Fruit fly (Drosophila melanogaster) whole organism, embryonic: ENCODE measurements around the gene CG42759.

Experiments used
- ATbp ChIP-seq: fragments of 200-800 bp; sonication (Bioruptor generic); optimal IDR thresholded peaks from 2 replicates; lab custom pipeline; 2017; ENCODE audit warnings: missing biosample characterization, mild to moderate bottlenecking, missing genetic modification characterization, missing genetic modification reagents
- Aef1 ChIP-seq: fragments of 200-800 bp; sonication (Bioruptor generic); IDR thresholded peaks from 3 replicates; pipeline ENCODE4 v1.3.6; 2022; ENCODE audit warnings: missing biosample characterization, missing genetic modification characterization
- B-H1 ChIP-seq: fragments of 200-800 bp; sonication (Bioruptor generic); IDR thresholded peaks from 3 replicates; pipeline ENCODE4 v1.3.6; 2022; ENCODE audit warnings: missing biosample characterization, missing genetic modification characterization
- CG10147 ChIP-seq: fragments of 200-800 bp; sonication (Bioruptor generic); optimal IDR thresholded peaks from 2 replicates; lab custom pipeline; 2019; ENCODE audit warnings: missing biosample characterization, mild to moderate bottlenecking, missing genetic modification characterization, moderate library complexity
- CG10979 ChIP-seq: fragments of 200-800 bp; sonication (Bioruptor generic); optimal IDR thresholded peaks from 2 replicates; lab custom pipeline; 2018; ENCODE audit warnings: missing biosample characterization, mild to moderate bottlenecking, missing genetic modification characterization, moderate library complexity
- CG11456 ChIP-seq: fragments of 200-800 bp; sonication (Bioruptor generic); IDR thresholded peaks from 3 replicates; pipeline ENCODE4 v1.3.6; 2022; ENCODE audit warnings: missing biosample characterization, missing genetic modification characterization
- CG11504 ChIP-seq: fragments of 200-800 bp; sonication (Bioruptor generic); optimal IDR thresholded peaks from 3 replicates; lab custom pipeline; 2019; ENCODE audit warnings: missing biosample characterization, mild to moderate bottlenecking, missing genetic modification characterization, moderate library complexity
- CG11560 ChIP-seq: fragments of 200-800 bp; sonication (Bioruptor generic); IDR thresholded peaks from 3 replicates; pipeline ENCODE4 v1.3.6; 2022; ENCODE audit warnings: missing biosample characterization, missing genetic modification characterization
- CG12769 ChIP-seq: fragments of 200-800 bp; sonication (Bioruptor generic); optimal IDR thresholded peaks from 2 replicates; lab custom pipeline; 2019; ENCODE audit warnings: missing biosample characterization, mild to moderate bottlenecking, missing genetic modification characterization, moderate library complexity
- CG17359 ChIP-seq: fragments of 200-800 bp; sonication (Bioruptor generic); optimal IDR thresholded peaks from 3 replicates; lab custom pipeline; 2018; ENCODE audit warnings: missing biosample characterization, mild to moderate bottlenecking, missing genetic modification characterization, moderate library complexity
- CG17802 ChIP-seq: fragments of 200-800 bp; sonication (Bioruptor generic); optimal IDR thresholded peaks from 2 replicates; lab custom pipeline; 2018; ENCODE audit warnings: missing biosample characterization, mild to moderate bottlenecking, missing genetic modification characterization, moderate library complexity
- CG2129 ChIP-seq: fragments of 200-800 bp; sonication (Bioruptor generic); IDR thresholded peaks from 2 replicates; pipeline ENCODE4 v1.3.6; 2022; ENCODE audit warnings: missing biosample characterization, missing genetic modification characterization; ENCODE audit not compliant: partially characterized antibody
- CG32767 ChIP-seq: fragments of 200-800 bp; sonication (Bioruptor generic); IDR thresholded peaks from 2 replicates; pipeline ENCODE4 v1.3.6; 2022; ENCODE audit warnings: missing biosample characterization, missing genetic modification characterization
- CG3726 ChIP-seq: fragments of 200-800 bp; sonication (Bioruptor generic); IDR thresholded peaks from 3 replicates; pipeline ENCODE4, ENCODE4 v1.3.6; 2022; ENCODE audit warnings: missing biosample characterization, missing genetic modification characterization
- CG4328 ChIP-seq: fragments of 200-800 bp; sonication (Bioruptor generic); optimal IDR thresholded peaks from 3 replicates; lab custom pipeline; 2017; ENCODE audit warnings: missing biosample characterization, missing genetic modification reagents, missing genetic modification characterization
- CG7372 ChIP-seq: fragments of 200-800 bp; sonication (Bioruptor generic); IDR thresholded peaks from 2 replicates; pipeline ENCODE4 v1.3.6; 2022; ENCODE audit warnings: missing biosample characterization, missing genetic modification characterization
- Dp ChIP-seq: fragments of 200-800 bp; sonication (Bioruptor generic); optimal IDR thresholded peaks from 2 replicates; lab custom pipeline; 2018; ENCODE audit warnings: missing biosample characterization, mild to moderate bottlenecking, missing genetic modification characterization, moderate library complexity
- Elba2 ChIP-seq: fragments of 200-800 bp; sonication (Bioruptor generic); optimal IDR thresholded peaks from 3 replicates; lab custom pipeline; 2016; ENCODE audit warnings: missing biosample characterization, missing genetic modification characterization
- Hand ChIP-seq: fragments of 200-800 bp; sonication (Bioruptor generic); optimal IDR thresholded peaks from 2 replicates; lab custom pipeline; 2017; ENCODE audit warnings: mild to moderate bottlenecking, missing biosample characterization, missing genetic modification reagents, missing genetic modification characterization
- Hsf ChIP-seq: fragments of 200-800 bp; sonication (Bioruptor generic); optimal IDR thresholded peaks from 3 replicates; lab custom pipeline; 2016; ENCODE audit warnings: missing biosample characterization, missing genetic modification characterization
- Oaz ChIP-seq: fragments of 200-800 bp; sonication (Bioruptor generic); IDR thresholded peaks from 2 replicates; pipeline ENCODE4 v1.3.6; 2022; ENCODE audit warnings: missing biosample characterization, missing genetic modification characterization
- Taf1 ChIP-seq: fragments of 200-800 bp; sonication (Bioruptor generic); IDR thresholded peaks from 2 replicates; pipeline ENCODE4 v1.3.6; 2022; ENCODE audit warnings: missing biosample characterization, missing genetic modification characterization
- Tbp ChIP-seq: fragments of >200 bp; optimal IDR thresholded peaks from 2 replicates; lab custom pipeline; 2018; ENCODE audit warnings: missing biosample characterization, missing genetic modification characterization
- YL-1 ChIP-seq: fragments of 200-800 bp; sonication (Bioruptor generic); optimal IDR thresholded peaks from 3 replicates; lab custom pipeline; 2017; ENCODE audit warnings: missing biosample characterization, mild to moderate bottlenecking, missing genetic modification characterization
- abd-A ChIP-seq: fragments of 200-800 bp; sonication (Bioruptor generic); optimal IDR thresholded peaks from 3 replicates; lab custom pipeline; 2019; ENCODE audit warnings: missing biosample characterization, mild to moderate bottlenecking, missing genetic modification characterization, moderate library complexity
- bab2 ChIP-seq: fragments of 200-800 bp; sonication (Bioruptor generic); optimal IDR thresholded peaks from 2 replicates; lab custom pipeline; 2016; ENCODE audit warnings: missing biosample characterization, missing genetic modification characterization
- bigmax ChIP-seq: fragments of 200-800 bp; sonication (Bioruptor generic); optimal IDR thresholded peaks from 2 replicates; lab custom pipeline; 2018; ENCODE audit warnings: missing biosample characterization, mild to moderate bottlenecking, missing genetic modification characterization
- bowl ChIP-seq: fragments of 200-800 bp; sonication (Bioruptor generic); IDR thresholded peaks from 2 replicates; pipeline ENCODE4 v1.3.6; 2022; ENCODE audit warnings: missing biosample characterization, missing genetic modification characterization
- cg ChIP-seq: fragments of 200-800 bp; sonication (Bioruptor generic); optimal IDR thresholded peaks from 3 replicates; lab custom pipeline; 2019; ENCODE audit warnings: missing biosample characterization, mild to moderate bottlenecking, missing genetic modification characterization, moderate library complexity
- crol ChIP-seq: fragments of 200-800 bp; sonication (Bioruptor generic); IDR thresholded peaks from 2 replicates; pipeline ENCODE4 v1.3.6; 2022; ENCODE audit warnings: missing biosample characterization, missing genetic modification characterization
- dati ChIP-seq: fragments of 200-800 bp; sonication (Bioruptor generic); IDR thresholded peaks from 2 replicates; pipeline ENCODE4 v1.3.6; 2022; ENCODE audit warnings: missing biosample characterization, missing genetic modification characterization
- emc ChIP-seq: fragments of 200-800 bp; sonication (Bioruptor generic); optimal IDR thresholded peaks from 2 replicates; lab custom pipeline; 2016; ENCODE audit warnings: missing biosample characterization, missing genetic modification characterization
- eyg ChIP-seq: fragments of 200-800 bp; sonication (Bioruptor generic); optimal IDR thresholded peaks from 3 replicates; lab custom pipeline; 2016; ENCODE audit warnings: missing biosample characterization, missing genetic modification characterization
- fd102C ChIP-seq: fragments of 200-800 bp; sonication (Bioruptor generic); optimal IDR thresholded peaks from 2 replicates; lab custom pipeline; 2018; ENCODE audit warnings: missing biosample characterization, mild to moderate bottlenecking, missing genetic modification characterization, moderate library complexity
- gcm ChIP-seq: fragments of 200-800 bp; sonication (Bioruptor generic); optimal IDR thresholded peaks from 2 replicates; lab custom pipeline; 2019; ENCODE audit warnings: missing biosample characterization, mild to moderate bottlenecking, missing genetic modification characterization, moderate library complexity
- hbn ChIP-seq: fragments of 200-800 bp; sonication (Bioruptor generic); IDR thresholded peaks from 2 replicates; pipeline ENCODE4 v1.3.6; 2022; ENCODE audit warnings: missing biosample characterization, missing genetic modification characterization; ENCODE audit not compliant: partially characterized antibody
- hth ChIP-seq: fragments of >200 bp; optimal IDR thresholded peaks from 2 replicates; lab custom pipeline; 2017; ENCODE audit warnings: inconsistent platforms
- ind ChIP-seq: fragments of 200-800 bp; sonication (Bioruptor generic); optimal IDR thresholded peaks from 3 replicates; lab custom pipeline; 2016; ENCODE audit warnings: missing biosample characterization, missing genetic modification characterization
- inv ChIP-seq: fragments of 200-800 bp; sonication (Bioruptor generic); IDR thresholded peaks from 2 replicates; pipeline ENCODE4 v1.3.6; 2022; ENCODE audit warnings: missing biosample characterization, missing genetic modification characterization; ENCODE audit not compliant: partially characterized antibody
- kah ChIP-seq: fragments of 200-800 bp; sonication (Bioruptor generic); optimal IDR thresholded peaks from 2 replicates; lab custom pipeline; 2018; ENCODE audit warnings: missing biosample characterization, mild to moderate bottlenecking, missing genetic modification characterization
- kay ChIP-seq: fragments of 200-800 bp; sonication (Bioruptor generic); optimal IDR thresholded peaks from 2 replicates; lab custom pipeline; 2016; ENCODE audit warnings: missing biosample characterization, missing genetic modification characterization
- ken ChIP-seq: fragments of 200-800 bp; sonication (Bioruptor generic); IDR thresholded peaks from 3 replicates; pipeline ENCODE4 v1.3.6; 2022; ENCODE audit warnings: missing biosample characterization, missing genetic modification characterization
- klu ChIP-seq: fragments of 200-800 bp; sonication (Bioruptor generic); IDR thresholded peaks from 2 replicates; pipeline ENCODE4 v1.3.6; 2022; ENCODE audit warnings: missing biosample characterization, missing genetic modification characterization
- lola ChIP-seq, 3 experiments: fragments of >200 bp in 2 of 3; fragments of 200-800 bp in 1 of 3; sonication (Bioruptor generic) in 1 of 3; optimal IDR thresholded peaks; 2 replicates each; lab custom pipeline; 2017 to 2019; ENCODE audit warnings: missing biosample characterization in 3 of 3, missing genetic modification characterization in 3 of 3, mild to moderate bottlenecking in 1 of 3, moderate library complexity in 1 of 3
- nom ChIP-seq: fragments of 200-800 bp; sonication (Bioruptor generic); optimal IDR thresholded peaks from 2 replicates; lab custom pipeline; 2017; ENCODE audit warnings: missing biosample characterization, missing genetic modification characterization, mild to moderate bottlenecking, moderate library complexity, missing genetic modification reagents
- pita ChIP-seq: fragments of 200-800 bp; sonication (Bioruptor generic); optimal IDR thresholded peaks from 2 replicates; lab custom pipeline; 2017; ENCODE audit warnings: missing biosample characterization, mild to moderate bottlenecking, missing genetic modification characterization
- pnt ChIP-seq: fragments of 200-800 bp; sonication (Bioruptor generic); optimal IDR thresholded peaks from 3 replicates; lab custom pipeline; 2016; ENCODE audit warnings: missing biosample characterization, missing genetic modification characterization
- sob ChIP-seq: fragments of 200-800 bp; sonication (Bioruptor generic); IDR thresholded peaks from 2 replicates; pipeline ENCODE4 v1.3.6; 2022; ENCODE audit warnings: missing biosample characterization, missing genetic modification characterization
- sug ChIP-seq: fragments of 200-800 bp; optimal IDR thresholded peaks from 2 replicates; lab custom pipeline; 2019; ENCODE audit warnings: missing biosample characterization, mild to moderate bottlenecking, missing genetic modification characterization, moderate library complexity
- usp ChIP-seq: fragments of >200 bp; optimal IDR thresholded peaks from 2 replicates; lab custom pipeline; 2017; ENCODE audit warnings: missing biosample characterization, missing genetic modification characterization
- z ChIP-seq: fragments of 200-800 bp; sonication (Bioruptor generic); IDR thresholded peaks from 3 replicates; pipeline ENCODE4 v1.3.6; 2022; ENCODE audit warnings: missing biosample characterization, missing genetic modification characterization

CG42759 gene

DNA sequence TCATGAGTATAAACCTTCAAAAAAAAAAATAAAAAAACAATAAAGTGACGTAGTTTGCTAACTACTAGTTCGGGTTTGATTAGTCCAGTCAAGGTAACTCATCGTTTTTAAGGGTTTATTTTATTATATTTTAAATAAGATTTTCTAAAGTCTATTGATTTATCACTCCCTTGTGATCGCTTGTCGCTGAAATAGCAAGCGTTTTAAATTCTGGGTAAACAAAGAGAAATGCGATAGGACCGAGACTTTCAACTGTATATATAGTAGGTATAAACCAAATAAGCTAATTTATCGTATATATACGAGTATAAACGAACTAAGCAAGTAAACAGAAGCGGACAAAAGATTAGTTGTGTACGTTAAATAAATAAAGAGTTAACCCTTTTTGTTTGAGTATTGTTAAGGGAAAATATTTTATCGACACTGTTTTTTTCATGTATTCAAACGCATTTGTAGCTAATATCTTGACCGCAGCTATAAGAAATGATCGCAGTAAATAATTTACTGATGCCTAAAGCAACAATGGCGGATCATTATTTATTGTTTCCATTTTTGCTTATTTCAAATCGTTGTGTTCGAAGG lies 25.7 kb downstream of the CG42759 start (continued):
- TF ChIP-seq kay (no peak), emc (no peak), CG7372 (GFP tag; lab: Robert Waterston, UW) (no peak), pnt (GFP tag; lab: Kevin White, UChicago) (no peak), CG2129 (GFP tag; lab: Robert Waterston, UW) (no peak), ken (GFP tag; lab: Robert Waterston, UW) (0 out of 3 replicates have a peak, but pooled peaks have one; percentile 19), CG4328 (GFP tag; lab: Kevin White, UChicago) (no peak), sob (GFP tag; lab: Robert Waterston, UW) (0 out of 2 replicates have a peak, but pooled peaks have one; percentile 35), pita (GFP tag; lab: Kevin White, UChicago) (no peak), CG11504 (tag; lab: Kevin White, UChicago) (no peak), hbn (GFP tag; lab: Robert Waterston, UW) (no peak), CG10979 (tag; lab: Kevin White, UChicago) (no peak), CG17359 (tag; lab: Kevin White, UChicago) (peak; percentile 38), CG10147 (GFP tag; lab: Kevin White, UChicago) (no peak), nom (no peak), fd102C (no peak), ind (GFP tag; lab: Kevin White, UChicago) (peak; percentile 23), gcm (no peak), CG12769 (peak; percentile 63), bigmax (no peak), CG11560 (tag; lab: Robert Waterston, UW) (no peak), CG11456 (GFP tag; lab: Robert Waterston, UW) (peak; percentile 62; the same call in 1 of the 3 replicates), CG32767 (GFP tag; lab: Robert Waterston, UW) (no peak), Dp (no peak), usp (GFP tag; lab: Kevin White, UChicago) (no peak), Hand (GFP tag; lab: Kevin White, UChicago) (peak; percentile 10), Aef1 (no peak), abd-A (no peak), lola (GFP tag; optimal IDR thresholded peaks at IDR 0.05; lab: Kevin White, UChicago) (no peak), Oaz (GFP tag; lab: Robert Waterston, UW) (no peak), Taf1 (GFP tag; lab: Robert Waterston, UW) (no peak), z (GFP tag; lab: Robert Waterston, UW) (no peak), B-H1 (GFP tag; lab: Robert Waterston, UW) (no peak), bab2 (GFP tag; lab: Kevin White, UChicago) (no peak), bowl (GFP tag; lab: Robert Waterston, UW) (no peak), Hsf (peak; percentile 19), eyg (no peak), klu (GFP tag; lab: Robert Waterston, UW) (no peak), Elba2 (no peak), kah (GFP tag; lab: Kevin White, UChicago) (no peak), crol (GFP tag; lab: Robert Waterston, UW) (no peak), dati (GFP tag; lab: Robert Waterston, UW) (no peak), hth (lab: Kevin White, UChicago) (no peak), CG17802 (tag; lab: Kevin White, UChicago) (no peak), Tbp (GFP tag; lab: Kevin White, UChicago) (no peak), YL-1 (GFP tag; lab: Kevin White, UChicago) (no peak), ATbp (peak; percentile 22), cg (no peak), inv (no peak), CG3726 (GFP tag; lab: Robert Waterston, UW) (no peak), sug (tag; lab: Kevin White, UChicago) (no peak)
